Worm (Caenorhabditis elegans) whole organism, early embryonic: Measurements from ENCODE around the gene T26C11.8.

Source experiments
- B0310.2 ChIP-seq: sonication (generic microtip); optimal IDR thresholded peaks from 2 replicates; lab custom pipeline; 2016; ENCODE audit warnings: mild to moderate bottlenecking, missing genetic modification characterization, missing compliant biosample characterization
- F13C5.2 ChIP-seq: sonication (generic microtip); optimal IDR thresholded peaks from 2 replicates; lab custom pipeline; 2017; ENCODE audit warnings: mild to moderate bottlenecking, missing genetic modification characterization, inconsistent platforms, missing compliant biosample characterization
- aly-1 ChIP-seq: sonication (generic microtip); optimal IDR thresholded peaks from 2 replicates; lab custom pipeline; 2016; ENCODE audit warnings: missing genetic modification characterization, missing compliant biosample characterization
- ama-1 ChIP-seq: fragments of 150-350 bp; optimal IDR thresholded peaks from 2 replicates; lab custom pipeline; 2014
- ceh-13 ChIP-seq: fragments of 200-800 bp; sonication (Bioruptor generic); optimal IDR thresholded peaks from 2 replicates; lab custom pipeline; 2018; ENCODE audit warnings: mild to moderate bottlenecking, missing genetic modification characterization, missing compliant biosample characterization
- ceh-36 ChIP-seq: sonication (generic microtip); optimal IDR thresholded peaks from 2 replicates; lab custom pipeline; 2016; ENCODE audit warnings: missing genetic modification characterization, inconsistent platforms, missing compliant biosample characterization
- ets-7 ChIP-seq: sonication (generic microtip); optimal IDR thresholded peaks from 2 replicates; lab custom pipeline; 2016; ENCODE audit warnings: missing genotype, missing genetic modification characterization, missing compliant biosample characterization
- flt-1 ChIP-seq: fragments of 200-800 bp; sonication (Bioruptor generic); IDR thresholded peaks from 2 replicates; pipeline ENCODE4 v1.3.6; 2022; ENCODE audit warnings: missing genetic modification characterization, missing compliant biosample characterization
- hmbx-1 ChIP-seq: sonication (generic microtip); optimal IDR thresholded peaks from 2 replicates; lab custom pipeline; 2016; ENCODE audit warnings: mild to moderate bottlenecking, missing genetic modification characterization, missing compliant biosample characterization
- hmg-4 ChIP-seq: fragments of 200-800 bp; sonication (Bioruptor generic); optimal IDR thresholded peaks from 2 replicates; lab custom pipeline; 2018; ENCODE audit warnings: mild to moderate bottlenecking, missing genetic modification characterization, missing compliant biosample characterization
- hnd-1 ChIP-seq: sonication (generic microtip); optimal IDR thresholded peaks from 2 replicates; lab custom pipeline; 2016; ENCODE audit warnings: missing genetic modification characterization, missing compliant biosample characterization
- pes-1 ChIP-seq: fragments of 200-800 bp; sonication (Bioruptor generic); IDR thresholded peaks from 2 replicates; pipeline ENCODE4 v1.3.6; 2022; ENCODE audit warnings: missing genetic modification reagents, missing genetic modification characterization, missing compliant biosample characterization
- scrt-1 ChIP-seq: fragments of 200-800 bp; sonication (Bioruptor generic); IDR thresholded peaks from 2 replicates; pipeline ENCODE4 v1.3.6; 2022; ENCODE audit warnings: missing genetic modification characterization, missing compliant biosample characterization
- sea-1 ChIP-seq: fragments of 200-800 bp; sonication (Bioruptor generic); conservative IDR thresholded peaks from 2 replicates; pipeline ENCODE4 v1.3.6; 2022; ENCODE audit warnings: missing genetic modification characterization, missing compliant biosample characterization
- tbx-11 ChIP-seq: fragments of 200-800 bp; sonication (Bioruptor generic); IDR thresholded peaks from 2 replicates; pipeline ENCODE4 v1.3.6; 2022; ENCODE audit warnings: missing genetic modification characterization, missing compliant biosample characterization
- tbx-37 ChIP-seq: fragments of 200-800 bp; sonication (Bioruptor generic); conservative IDR thresholded peaks from 2 replicates; pipeline ENCODE4 v1.3.6; 2022; ENCODE audit warnings: missing genetic modification reagents, missing genetic modification characterization, missing compliant biosample characterization
- tra-4 ChIP-seq: sonication (generic microtip); optimal IDR thresholded peaks from 2 replicates; lab custom pipeline; 2017; ENCODE audit warnings: missing genetic modification characterization, missing compliant biosample characterization

The T26C11.8 gene

ce11 chrX:1850525-1850924 lies 10.0 kb upstream of the T26C11.8 start:
- no peak for TF ChIP-seq flt-1 (GFP tag; lab: Robert Waterston, UW)
- TF ChIP-seq ceh-36 = peak; percentile 79
- no peak for TF ChIP-seq ama-1 (lab: Kevin White, UChicago)
- TF ChIP-seq pes-1 = peak; percentile 31; the same call in 1 of the 2 replicates

DNA sequence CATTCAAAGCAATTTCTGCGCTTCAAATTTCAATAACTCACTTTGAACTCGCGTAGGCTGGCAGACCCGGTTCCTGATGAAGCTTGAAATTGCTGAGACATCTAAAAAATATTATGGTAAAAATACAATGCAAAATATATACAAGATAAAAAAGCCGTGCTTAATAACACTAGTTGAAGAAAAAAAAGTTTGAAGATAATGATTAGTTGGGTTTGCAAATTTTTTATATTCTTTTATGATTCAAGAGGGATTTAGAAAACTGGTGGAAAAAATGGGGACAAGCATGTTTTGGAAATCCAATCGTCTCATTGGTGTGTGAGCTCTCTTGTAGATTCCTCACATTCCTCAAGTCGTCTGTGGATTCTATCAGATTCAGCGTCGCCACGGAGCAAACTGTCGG lies 7.9 kb upstream of the T26C11.8 start, which contains the start of gene ceh-21:
Gene ceh-21 (minus strand): TSS at position 101 of the 400 bp plus-strand sequence.
- no peak for TF ChIP-seq ceh-36
- TF ChIP-seq hmbx-1 = no peak
- TF ChIP-seq flt-1 (GFP tag; lab: Robert Waterston, UW) = no peak
- TF ChIP-seq tbx-37 (GFP tag; lab: Robert Waterston, UW) = no peak
- no peak for TF ChIP-seq ama-1 (lab: Kevin White, UChicago)
- TF ChIP-seq ceh-13 (GFP tag; lab: Kevin White, UChicago) = no peak
- TF ChIP-seq tra-4 (tag; lab: Kevin White, UChicago) = no peak
- TF ChIP-seq hmg-4 (GFP tag; lab: Kevin White, UChicago) = no peak
- no peak for TF ChIP-seq scrt-1 (GFP tag; lab: Robert Waterston, UW)
- TF ChIP-seq B0310.2 (tag; lab: Kevin White, UChicago) = no peak
- no peak for TF ChIP-seq hnd-1 (tag; lab: Kevin White, UChicago)
- TF ChIP-seq F13C5.2 = no peak
- no peak for TF ChIP-seq pes-1
- TF ChIP-seq aly-1 (tag; lab: Kevin White, UChicago) = no peak
- no peak for TF ChIP-seq ets-7 (tag; lab: Kevin White, UChicago)

- TF ChIP-seq tbx-37 (GFP tag; lab: Robert Waterston, UW) (no peak), pes-1 (0 out of 2 replicates have a peak, but pooled peaks have one; percentile 7)
These were observed 6.9 kb upstream of the T26C11.8 start, which contains the start of gene T26C11.9 for ce11 chrX:1853596-1853995. Gene T26C11.9, minus strand, starts transcription at chrX:1853849.

ce11 chrX:1856160-1856559 lies 4.4 kb upstream of the T26C11.8 start, which contains the start of gene ceh-39:
Gene ceh-39, minus strand, starts transcription at chrX:1856172.
- TF ChIP-seq F13C5.2 = peak; percentile 33
- TF ChIP-seq tbx-11 (GFP tag; lab: Robert Waterston, UW) = no peak
- TF ChIP-seq hnd-1 (tag; lab: Kevin White, UChicago) = no peak
- peak; percentile 76 for TF ChIP-seq hmg-4 (GFP tag; lab: Kevin White, UChicago)
- 0 out of 2 replicates have a peak, but pooled peaks have one; percentile 10 for TF ChIP-seq flt-1 (GFP tag; lab: Robert Waterston, UW)
- TF ChIP-seq ceh-36 = peak; percentile 29
- TF ChIP-seq aly-1 (tag; lab: Kevin White, UChicago) = peak; percentile 41

ce11 chrX:1857777-1858176 lies 2.7 kb upstream of the T26C11.8 start:
- no peak for TF ChIP-seq pes-1
- no peak for TF ChIP-seq ceh-13 (GFP tag; lab: Kevin White, UChicago)
- TF ChIP-seq hnd-1 (tag; lab: Kevin White, UChicago) = no peak
- no peak for TF ChIP-seq B0310.2 (tag; lab: Kevin White, UChicago)
- TF ChIP-seq tra-4 (tag; lab: Kevin White, UChicago) = no peak
- TF ChIP-seq hmbx-1 = no peak
- no peak for TF ChIP-seq tbx-37 (GFP tag; lab: Robert Waterston, UW)
- TF ChIP-seq ceh-36 = no peak
- TF ChIP-seq sea-1 (GFP tag; lab: Robert Waterston, UW) = no peak
- no peak for TF ChIP-seq ama-1 (lab: Kevin White, UChicago)
- no peak for TF ChIP-seq flt-1 (GFP tag; lab: Robert Waterston, UW)
- TF ChIP-seq F13C5.2 = no peak
- TF ChIP-seq scrt-1 (GFP tag; lab: Robert Waterston, UW) = no peak
- TF ChIP-seq hmg-4 (GFP tag; lab: Kevin White, UChicago) = no peak
- TF ChIP-seq aly-1 (tag; lab: Kevin White, UChicago) = no peak

DNA sequence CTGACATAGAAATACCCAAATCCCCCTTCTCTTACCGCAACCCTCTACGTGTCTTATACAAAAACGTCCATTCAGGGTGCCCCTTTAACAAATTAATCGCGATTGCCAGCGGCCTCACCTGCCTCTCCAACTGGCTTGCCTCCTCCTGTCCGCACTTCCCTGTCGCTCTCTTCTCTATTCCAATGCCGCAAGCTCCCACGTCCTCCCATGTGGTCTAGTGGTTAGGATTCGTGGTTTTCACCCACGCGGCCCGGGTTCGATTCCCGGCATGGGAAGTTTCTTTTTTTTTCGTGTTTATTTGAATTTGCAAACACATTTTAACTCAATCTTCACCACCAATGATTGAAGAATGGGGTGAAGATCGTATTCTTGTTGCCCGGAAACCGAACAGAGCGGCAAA lies 1.9 kb upstream of the T26C11.8 start:
- TF ChIP-seq flt-1 (GFP tag; lab: Robert Waterston, UW) = peak; percentile 89
- TF ChIP-seq B0310.2 (tag; lab: Kevin White, UChicago) = peak; percentile 63
- peak; percentile 73 for TF ChIP-seq ceh-13 (GFP tag; lab: Kevin White, UChicago)
- TF ChIP-seq scrt-1 (GFP tag; lab: Robert Waterston, UW) = peak; percentile 90
- peak; percentile 86 for TF ChIP-seq aly-1 (tag; lab: Kevin White, UChicago)
- TF ChIP-seq hmbx-1 = no peak
- peak; percentile 91 for TF ChIP-seq sea-1 (GFP tag; lab: Robert Waterston, UW)
- peak; percentile 88 for TF ChIP-seq hmg-4 (GFP tag; lab: Kevin White, UChicago)
- peak; percentile 59 for TF ChIP-seq tra-4 (tag; lab: Kevin White, UChicago)
- TF ChIP-seq tbx-37 (GFP tag; lab: Robert Waterston, UW) = peak; percentile 85
- TF ChIP-seq ceh-36 = peak; percentile 73
- TF ChIP-seq ets-7 (tag; lab: Kevin White, UChicago) = peak; percentile 79
- TF ChIP-seq F13C5.2 = peak; percentile 87
- TF ChIP-seq pes-1 = peak; percentile 91
- TF ChIP-seq hnd-1 (tag; lab: Kevin White, UChicago) = peak; percentile 57
- no peak for TF ChIP-seq ama-1 (lab: Kevin White, UChicago)
- TF ChIP-seq tbx-11 (GFP tag; lab: Robert Waterston, UW) = peak; percentile 88

DNA sequence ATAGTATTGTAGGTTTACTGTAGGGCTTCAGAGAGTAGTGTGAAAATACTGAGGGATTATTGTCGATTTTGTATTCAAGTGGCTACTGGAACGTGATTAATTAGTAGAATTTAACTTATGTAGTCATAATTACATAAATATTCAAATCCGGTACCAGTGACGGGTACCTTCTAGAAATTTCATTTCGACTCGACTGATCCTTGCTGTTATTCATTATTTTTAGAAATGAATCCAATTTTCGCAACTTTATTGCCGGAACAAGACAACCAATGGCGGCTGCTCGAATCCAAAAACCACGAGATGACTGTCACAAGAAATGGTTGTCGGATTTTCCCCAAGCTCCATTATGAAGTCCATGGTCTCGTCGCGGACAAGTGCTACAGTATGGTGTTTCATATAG lies 4.4 kb downstream of the T26C11.8 start, which contains the start of gene tbx-41:
Gene tbx-41 (plus strand): TSS at position 301 of the 400 bp plus-strand sequence.
- no peak for TF ChIP-seq ceh-36
- TF ChIP-seq hnd-1 (tag; lab: Kevin White, UChicago) = no peak
- TF ChIP-seq hmg-4 (GFP tag; lab: Kevin White, UChicago) = no peak
- no peak for TF ChIP-seq ama-1 (lab: Kevin White, UChicago)
- TF ChIP-seq tbx-37 (GFP tag; lab: Robert Waterston, UW) = no peak
- TF ChIP-seq scrt-1 (GFP tag; lab: Robert Waterston, UW) = no peak
- TF ChIP-seq tra-4 (tag; lab: Kevin White, UChicago) = no peak
- TF ChIP-seq aly-1 (tag; lab: Kevin White, UChicago) = no peak
- TF ChIP-seq F13C5.2 = no peak
- TF ChIP-seq sea-1 (GFP tag; lab: Robert Waterston, UW) = no peak
